Fruit fly (Drosophila melanogaster) whole organism, embryonic: Measurements from ENCODE around the gene Ada1-2.

Experiments used
- ATbp ChIP-seq: fragments of 200-800 bp; sonication (Bioruptor generic); optimal IDR thresholded peaks from 2 replicates; lab custom pipeline; 2017; ENCODE audit warnings: missing biosample characterization, mild to moderate bottlenecking, missing genetic modification characterization, missing genetic modification reagents
- Asciz ChIP-seq: fragments of 200-800 bp; sonication (Bioruptor generic); optimal IDR thresholded peaks from 2 replicates; lab custom pipeline; 2017; ENCODE audit warnings: missing biosample characterization, mild to moderate bottlenecking, missing genetic modification characterization, missing genetic modification reagents
- Awh ChIP-seq: fragments of 200-800 bp; sonication (Bioruptor generic); IDR thresholded peaks from 2 replicates; pipeline ENCODE4, ENCODE4 v1.3.6; 2022; ENCODE audit warnings: missing biosample characterization, missing genetic modification characterization
- Bdp1 ChIP-seq: fragments of 200-800 bp; sonication (Bioruptor generic); optimal IDR thresholded peaks from 3 replicates; lab custom pipeline; 2016; ENCODE audit warnings: missing biosample characterization, missing genetic modification characterization
- CG11456 ChIP-seq: fragments of 200-800 bp; sonication (Bioruptor generic); IDR thresholded peaks from 3 replicates; pipeline ENCODE4 v1.3.6; 2022; ENCODE audit warnings: missing biosample characterization, missing genetic modification characterization
- CG12769 ChIP-seq: fragments of 200-800 bp; sonication (Bioruptor generic); optimal IDR thresholded peaks from 2 replicates; lab custom pipeline; 2019; ENCODE audit warnings: missing biosample characterization, mild to moderate bottlenecking, missing genetic modification characterization, moderate library complexity
- CG13894 ChIP-seq: fragments of 200-800 bp; sonication (Bioruptor generic); optimal IDR thresholded peaks from 3 replicates; lab custom pipeline; 2018; ENCODE audit warnings: missing biosample characterization, mild to moderate bottlenecking, missing genetic modification characterization, moderate library complexity
- CG15269 ChIP-seq: fragments of 200-800 bp; sonication (Bioruptor generic); optimal IDR thresholded peaks from 2 replicates; lab custom pipeline; 2018; ENCODE audit warnings: missing biosample characterization, mild to moderate bottlenecking, missing genetic modification characterization, moderate library complexity
- CG1529 ChIP-seq: fragments of 200-800 bp; sonication (Bioruptor generic); optimal IDR thresholded peaks from 3 replicates; lab custom pipeline; 2018; ENCODE audit warnings: missing biosample characterization, missing genetic modification characterization
- CG15514 ChIP-seq: fragments of 200-800 bp; sonication (Bioruptor generic); optimal IDR thresholded peaks from 3 replicates; lab custom pipeline; 2017; ENCODE audit warnings: missing biosample characterization, missing genetic modification characterization, mild to moderate bottlenecking, moderate library complexity, missing genetic modification reagents
- CG42726 ChIP-seq: fragments of 200-800 bp; sonication (Bioruptor generic); IDR thresholded peaks from 2 replicates; pipeline ENCODE4 v1.3.6; 2022; ENCODE audit warnings: missing biosample characterization, missing genetic modification characterization; ENCODE audit not compliant: partially characterized antibody
- CG6272 ChIP-seq: fragments of 200-800 bp; sonication (Bioruptor generic); IDR thresholded peaks from 2 replicates; pipeline ENCODE4 v1.3.6; 2022; ENCODE audit warnings: missing biosample characterization, missing genetic modification characterization
- CG7839 ChIP-seq: fragments of 200-800 bp; sonication (Bioruptor generic); optimal IDR thresholded peaks from 3 replicates; lab custom pipeline; 2018; ENCODE audit warnings: missing biosample characterization, mild to moderate bottlenecking, missing genetic modification characterization, moderate library complexity
- Lim3 ChIP-seq: fragments of 200-800 bp; sonication (Bioruptor generic); IDR thresholded peaks from 2 replicates; pipeline ENCODE4 v1.3.6; 2022; ENCODE audit warnings: missing biosample characterization, missing genetic modification characterization
- Med ChIP-seq: fragments of 200-800 bp; sonication (Bioruptor generic); peaks from one replicate; lab custom pipeline; 2016; ENCODE audit warnings: missing biosample characterization, missing genetic modification characterization, mild to moderate bottlenecking, inconsistent platforms, moderate library complexity
- Mes4 ChIP-seq: fragments of 200-800 bp; sonication (Bioruptor generic); optimal IDR thresholded peaks from 2 replicates; lab custom pipeline; 2016; ENCODE audit warnings: missing biosample characterization, missing genetic modification characterization
- NC2α ChIP-seq: fragments of 200-800 bp; sonication (Bioruptor generic); optimal IDR thresholded peaks from 2 replicates; lab custom pipeline; 2016; ENCODE audit warnings: missing biosample characterization, missing genetic modification characterization
- NK7.1 ChIP-seq: fragments of 200-800 bp; sonication (Bioruptor generic); optimal IDR thresholded peaks from 3 replicates; lab custom pipeline; 2016; ENCODE audit warnings: missing biosample characterization, missing genetic modification characterization
- Neu2 ChIP-seq: fragments of 200-800 bp; sonication (Bioruptor generic); optimal IDR thresholded peaks from 3 replicates; lab custom pipeline; 2016; ENCODE audit warnings: missing biosample characterization, missing genetic modification characterization, borderline replicate concordance
- Pdp1 ChIP-seq, 2 experiments: fragments of 200-800 bp; sonication (Bioruptor generic); optimal IDR thresholded peaks; 3 replicates each; lab custom pipeline; 2016; ENCODE audit warnings: missing biosample characterization in 2 of 2, missing genetic modification characterization in 2 of 2, mild to moderate bottlenecking in 1 of 2, moderate library complexity in 1 of 2
- ara ChIP-seq: fragments of 200-800 bp; sonication (Bioruptor generic); IDR thresholded peaks from 2 replicates; pipeline ENCODE4 v1.3.6; 2022; ENCODE audit warnings: missing biosample characterization, missing genetic modification characterization
- ash1 ChIP-seq: fragments of 200-800 bp; sonication (Bioruptor generic); optimal IDR thresholded peaks from 2 replicates; lab custom pipeline; 2018; ENCODE audit warnings: missing biosample characterization, mild to moderate bottlenecking, missing genetic modification characterization
- chinmo ChIP-seq: fragments of 200-800 bp; sonication (Bioruptor generic); IDR thresholded peaks from 4 replicates; pipeline ENCODE4 v1.3.6; 2022; ENCODE audit warnings: missing biosample characterization, missing genetic modification characterization; ENCODE audit not compliant: partially characterized antibody
- danr ChIP-seq: fragments of 200-800 bp; sonication (Bioruptor generic); IDR thresholded peaks from 2 replicates; pipeline ENCODE4 v1.3.6; 2022; ENCODE audit warnings: missing biosample characterization, missing genetic modification characterization
- disco-r ChIP-seq: fragments of 200-800 bp; sonication (Bioruptor generic); optimal IDR thresholded peaks from 2 replicates; lab custom pipeline; 2016; ENCODE audit warnings: missing biosample characterization, missing genetic modification characterization
- dm ChIP-seq: fragments of 200-800 bp; sonication (Bioruptor generic); optimal IDR thresholded peaks from 3 replicates; lab custom pipeline; 2016; ENCODE audit warnings: missing biosample characterization, missing genetic modification characterization
- dysf ChIP-seq: fragments of 200-800 bp; sonication (Bioruptor generic); IDR thresholded peaks from 3 replicates; pipeline ENCODE4 v1.3.6; 2022; ENCODE audit warnings: missing biosample characterization, missing genetic modification characterization
- fd3F ChIP-seq: fragments of 200-800 bp; sonication (Bioruptor generic); optimal IDR thresholded peaks from 2 replicates; lab custom pipeline; 2018; ENCODE audit warnings: missing biosample characterization, mild to moderate bottlenecking, missing genetic modification characterization, moderate library complexity
- gem ChIP-seq: fragments of 200-800 bp; sonication (Bioruptor generic); optimal IDR thresholded peaks from 2 replicates; lab custom pipeline; 2019; ENCODE audit warnings: missing biosample characterization, mild to moderate bottlenecking, missing genetic modification characterization, moderate library complexity
- gfzf ChIP-seq: fragments of 200-800 bp; sonication (Bioruptor generic); optimal IDR thresholded peaks from 2 replicates; lab custom pipeline; 2016; ENCODE audit warnings: missing biosample characterization, mild to moderate bottlenecking, missing genetic modification characterization, moderate library complexity
- grn ChIP-seq: fragments of 200-800 bp; sonication (Bioruptor generic); optimal IDR thresholded peaks from 3 replicates; lab custom pipeline; 2017; ENCODE audit warnings: missing biosample characterization, missing genetic modification characterization
- gro ChIP-seq: fragments of 200-800 bp; sonication (Bioruptor generic); optimal IDR thresholded peaks from 2 replicates; lab custom pipeline; 2016; ENCODE audit warnings: missing biosample characterization, missing genetic modification characterization
- hb ChIP-seq: fragments of 200-800 bp; sonication (Bioruptor generic); IDR thresholded peaks from 3 replicates; pipeline ENCODE4 v1.3.6; 2022; ENCODE audit warnings: missing biosample characterization, missing genetic modification characterization; ENCODE audit not compliant: partially characterized antibody
- hth ChIP-seq: fragments of >200 bp; optimal IDR thresholded peaks from 2 replicates; lab custom pipeline; 2017; ENCODE audit warnings: inconsistent platforms
- luna ChIP-seq: fragments of 200-800 bp; sonication (Bioruptor generic); optimal IDR thresholded peaks from 2 replicates; lab custom pipeline; 2016; ENCODE audit warnings: missing biosample characterization, missing genetic modification characterization
- maf-S ChIP-seq: fragments of 200-800 bp; sonication (Bioruptor generic); optimal IDR thresholded peaks from 2 replicates; lab custom pipeline; 2016; ENCODE audit warnings: missing biosample characterization, missing genetic modification characterization
- nmo ChIP-seq: fragments of 200-800 bp; sonication (Bioruptor generic); optimal IDR thresholded peaks from 2 replicates; lab custom pipeline; 2018; ENCODE audit warnings: missing biosample characterization, mild to moderate bottlenecking, missing genetic modification characterization, moderate library complexity
- oc ChIP-seq: fragments of 200-800 bp; sonication (Bioruptor generic); optimal IDR thresholded peaks from 2 replicates; lab custom pipeline; 2018; ENCODE audit warnings: missing biosample characterization, mild to moderate bottlenecking, missing genetic modification characterization, moderate library complexity
- onecut ChIP-seq: fragments of 200-800 bp; sonication (Bioruptor generic); IDR thresholded peaks from 2 replicates; pipeline ENCODE4 v1.3.6; 2022; ENCODE audit warnings: missing biosample characterization, missing genetic modification characterization
- pb ChIP-seq: fragments of 200-800 bp; sonication (Bioruptor generic); optimal IDR thresholded peaks from 3 replicates; lab custom pipeline; 2016; ENCODE audit warnings: missing biosample characterization, missing genetic modification characterization
- sd ChIP-seq: fragments of 200-800 bp; sonication (Bioruptor generic); optimal IDR thresholded peaks from 3 replicates; lab custom pipeline; 2018; ENCODE audit warnings: missing biosample characterization, mild to moderate bottlenecking, missing genetic modification characterization, moderate library complexity
- shn ChIP-seq: fragments of 200-800 bp; sonication (Bioruptor generic); optimal IDR thresholded peaks from 3 replicates; lab custom pipeline; 2016; ENCODE audit warnings: missing biosample characterization, missing genetic modification characterization
- sima ChIP-seq: fragments of 200-800 bp; sonication (Bioruptor generic); optimal IDR thresholded peaks from 2 replicates; lab custom pipeline; 2016; ENCODE audit warnings: missing biosample characterization, missing genetic modification characterization
- sqz ChIP-seq: fragments of 200-800 bp; sonication (Bioruptor generic); optimal IDR thresholded peaks from 3 replicates; lab custom pipeline; 2018; ENCODE audit warnings: missing biosample characterization, mild to moderate bottlenecking, missing genetic modification characterization
- ssp ChIP-seq: fragments of 200-800 bp; sonication (Bioruptor generic); IDR thresholded peaks from 2 replicates; pipeline ENCODE4 v1.3.6; 2022; ENCODE audit warnings: missing biosample characterization, missing genetic modification characterization
- vnd ChIP-seq: fragments of 200-800 bp; sonication (Bioruptor generic); IDR thresholded peaks from 3 replicates; pipeline ENCODE4 v1.3.6; 2022; ENCODE audit warnings: missing biosample characterization, missing genetic modification characterization; ENCODE audit not compliant: partially characterized antibody
- zen2 ChIP-seq: fragments of 200-800 bp; sonication (Bioruptor generic); IDR thresholded peaks from 3 replicates; pipeline ENCODE4 v1.3.6; 2022; ENCODE audit warnings: missing biosample characterization, missing genetic modification characterization; ENCODE audit not compliant: partially characterized antibody

Ada1-2 gene

dm6 chr2L:11960909-11961308, 31.8 kb upstream of the Ada1-2 start (continued):
- no peak for TF ChIP-seq CG7839 (tag; lab: Kevin White, UChicago)
- no peak for TF ChIP-seq CG15514 (GFP tag; lab: Kevin White, UChicago)
- TF ChIP-seq fd3F (GFP tag; lab: Kevin White, UChicago), result no peak
- no peak for TF ChIP-seq zen2 (GFP tag; lab: Robert Waterston, UW)
- no peak for TF ChIP-seq maf-S (GFP tag; lab: Kevin White, UChicago)
- TF ChIP-seq Neu2, result no peak
- no peak for TF ChIP-seq CG6272 (GFP tag; lab: Robert Waterston, UW)
- TF ChIP-seq Mes4 (GFP tag; lab: Kevin White, UChicago), result no peak
- TF ChIP-seq dysf (GFP tag; lab: Robert Waterston, UW), result no peak
- TF ChIP-seq shn, result no peak
- TF ChIP-seq hb (GFP tag; lab: Robert Waterston, UW), result no peak
- no peak for TF ChIP-seq ssp
- TF ChIP-seq sima (GFP tag; lab: Kevin White, UChicago), result no peak
- no peak for TF ChIP-seq NK7.1 (GFP tag; lab: Kevin White, UChicago)
- no peak for TF ChIP-seq dm (GFP tag; lab: Kevin White, UChicago)
- TF ChIP-seq Asciz (GFP tag; lab: Kevin White, UChicago), result peak; percentile 17
- TF ChIP-seq nmo, result no peak
- peak; percentile 4 for TF ChIP-seq ATbp
- TF ChIP-seq disco-r (GFP tag; lab: Kevin White, UChicago), result no peak
- no peak for TF ChIP-seq grn
- no peak for TF ChIP-seq CG1529 (GFP tag; lab: Kevin White, UChicago)
- peak; percentile 59 for TF ChIP-seq sqz (GFP tag; lab: Kevin White, UChicago)
- no peak for TF ChIP-seq luna (GFP tag; lab: Kevin White, UChicago)
- TF ChIP-seq CG42726 (GFP tag; lab: Robert Waterston, UW), result no peak
- no peak for TF ChIP-seq vnd
- no peak for TF ChIP-seq ash1 (GFP tag; lab: Kevin White, UChicago)
- TF ChIP-seq NC2α (GFP tag; lab: Kevin White, UChicago), result no peak
- TF ChIP-seq hth (lab: Kevin White, UChicago), result no peak
- no peak for TF ChIP-seq ara (GFP tag; lab: Robert Waterston, UW)
- peak; percentile 57 for TF ChIP-seq oc (tag; lab: Kevin White, UChicago)
- no peak for TF ChIP-seq Bdp1 (GFP tag; lab: Kevin White, UChicago)
- no peak for TF ChIP-seq danr

dm6 chr2L:11963422-11964322, 29.0 kb upstream of the Ada1-2 start:
- TF ChIP-seq chinmo (GFP tag; lab: Robert Waterston, UW), result 0 out of 4 replicates have a peak, but pooled peaks have one; percentile 39
- TF ChIP-seq CG15269 (tag; lab: Kevin White, UChicago), result peak; percentile 73
- TF ChIP-seq gfzf (GFP tag; lab: Kevin White, UChicago), result no peak
- no peak for TF ChIP-seq pb (GFP tag; lab: Kevin White, UChicago)
- no peak for TF ChIP-seq Lim3 (GFP tag; lab: Robert Waterston, UW)
- peak; percentile 53 for TF ChIP-seq Med (GFP tag; lab: Kevin White, UChicago)
- peak; percentile 0 for TF ChIP-seq grn
- TF ChIP-seq gro (GFP tag; lab: Kevin White, UChicago), result no peak
- peak; percentile 39 for TF ChIP-seq oc (tag; lab: Kevin White, UChicago)
- no peak for TF ChIP-seq onecut (GFP tag; lab: Robert Waterston, UW)
- peak; percentile 5 for TF ChIP-seq sd
- TF ChIP-seq CG13894 (tag; lab: Kevin White, UChicago), result peak; percentile 51
- no peak for TF ChIP-seq Pdp1 (GFP tag; optimal IDR thresholded peaks at IDR 0.05; lab: Kevin White, UChicago)
- TF ChIP-seq sqz (GFP tag; lab: Kevin White, UChicago), result peak; percentile 15
- peak; percentile 71 for TF ChIP-seq Awh (GFP tag; lab: Robert Waterston, UW)
- peak; percentile 42 for TF ChIP-seq CG12769
- no peak for TF ChIP-seq CG11456 (GFP tag; lab: Robert Waterston, UW)
- no peak for TF ChIP-seq gem (tag; lab: Kevin White, UChicago)
